Worm (Caenorhabditis elegans): Measurements from ENCODE around the gene lsm-4.

lsm-4 gene

ce11 chrII:7232517-7232916 is 20.4 kb downstream of the lsm-4 start, which contains the start of gene ctsa-3.1:
Gene ctsa-3.1, plus strand, starts transcription at chrII:7232853.
- peak; percentile 79 for TF ChIP-seq elt-2 (tag; optimal IDR thresholded peaks at IDR 0.05)
- peak; percentile 6 for TF ChIP-seq pha-4 (tag; optimal IDR thresholded peaks at IDR 0.05)
- TF ChIP-seq eor-1 (tag; optimal IDR thresholded peaks at IDR 0.05) = no peak
- peak; percentile 75 for TF ChIP-seq pqm-1 (tag; optimal IDR thresholded peaks at IDR 0.05)
- no peak for TF ChIP-seq skn-1 (tag; optimal IDR thresholded peaks at IDR 0.05)
- TF ChIP-seq zag-1 (tag; optimal IDR thresholded peaks at IDR 0.05) = no peak

DNA sequence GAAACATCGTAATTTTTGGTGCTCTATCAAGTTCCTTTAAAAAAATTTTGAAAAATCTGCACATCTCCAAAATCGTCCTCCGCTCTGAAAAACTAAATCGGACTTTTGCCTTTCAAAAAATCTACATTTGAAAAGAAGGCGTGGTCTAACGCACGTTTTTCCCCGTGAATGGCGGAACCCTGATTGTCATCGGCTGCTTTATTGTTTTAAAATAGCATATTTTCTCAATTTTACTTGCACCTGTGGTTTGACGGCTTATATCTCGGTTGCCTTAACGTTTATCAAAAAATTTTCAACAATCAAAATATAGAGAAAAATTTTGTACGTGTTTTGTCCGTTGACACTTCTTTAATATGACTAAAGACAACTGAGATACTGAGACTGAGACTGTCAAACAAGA is 21.0 kb downstream of the lsm-4 start:
- no peak for TF ChIP-seq lin-39 (tag; optimal IDR thresholded peaks at IDR 0.05)
- no peak for TF ChIP-seq R02D3.7 (tag; optimal IDR thresholded peaks at IDR 0.05)
- peak; percentile 67 for TF ChIP-seq snpc-4 (tag; optimal IDR thresholded peaks at IDR 0.05)

- TF ChIP-seq tbx-2 (tag; optimal IDR thresholded peaks at IDR 0.05) = peak; percentile 44
- no peak for TF ChIP-seq nhr-77 (tag; optimal IDR thresholded peaks at IDR 0.05)
- TF ChIP-seq elt-1 (tag; optimal IDR thresholded peaks at IDR 0.05) = no peak
- no peak for TF ChIP-seq daf-12 (tag; optimal IDR thresholded peaks at IDR 0.05)
- TF ChIP-seq snpc-4 (tag; optimal IDR thresholded peaks at IDR 0.05) = no peak
- TF ChIP-seq pha-4 (tag; optimal IDR thresholded peaks at IDR 0.05) = no peak
- TF ChIP-seq nhr-43 (tag; optimal IDR thresholded peaks at IDR 0.05; ENCODE audit: poor library complexity, severe bottlenecking) = peak; percentile 29
- TF ChIP-seq nhr-28 (tag; optimal IDR thresholded peaks at IDR 0.05) = no peak
- no peak for TF ChIP-seq nhr-11 (tag; optimal IDR thresholded peaks at IDR 0.05)
- TF ChIP-seq ama-1 (optimal IDR thresholded peaks at IDR 0.05) = peak; percentile 58
Observed at ce11 chrII:7230684-7231083, 22.3 kb downstream of the lsm-4 start.

DNA sequence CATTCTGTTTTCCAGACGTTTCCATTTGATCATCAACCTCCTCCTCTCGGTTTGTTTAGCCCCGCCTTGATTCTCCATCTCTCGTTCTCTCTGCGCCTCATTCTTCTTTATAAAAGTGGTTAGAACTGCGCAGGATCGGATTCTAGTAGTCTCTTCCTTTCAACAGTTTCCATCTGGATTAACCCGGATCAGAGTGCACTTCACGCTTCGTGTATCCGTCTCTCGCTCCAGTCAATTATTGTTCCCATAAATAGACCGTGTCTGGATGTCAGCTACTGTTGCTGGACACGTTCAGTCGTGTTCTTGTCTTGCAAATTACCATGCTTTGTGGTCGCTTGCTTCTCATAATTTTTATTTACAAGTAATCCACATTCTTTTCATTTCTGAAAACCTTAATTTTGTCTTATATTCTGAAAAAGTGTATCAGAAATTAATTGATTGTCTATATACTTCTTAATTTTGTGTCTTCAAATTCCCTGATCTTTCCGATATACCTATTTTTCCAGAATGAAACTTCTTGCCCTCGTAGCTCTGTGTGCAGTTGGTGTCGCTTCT is 24.2 kb downstream of the lsm-4 start, which contains the start of gene F32A5.4:
F32A5.4 (plus strand) TSS at position 505 of the 555 bp plus-strand sequence.
- no peak for TF ChIP-seq R02D3.7 (tag; optimal IDR thresholded peaks at IDR 0.05)
- TF ChIP-seq ztf-4 (tag; optimal IDR thresholded peaks at IDR 0.05) = no peak
- no peak for TF ChIP-seq egl-5 (tag; optimal IDR thresholded peaks at IDR 0.05)
- TF ChIP-seq nhr-67 (tag; optimal IDR thresholded peaks at IDR 0.05) = no peak
- no peak for TF ChIP-seq tbx-2 (tag; optimal IDR thresholded peaks at IDR 0.05)
- TF ChIP-seq jun-1 (tag; optimal IDR thresholded peaks at IDR 0.05) = no peak
- no peak for TF ChIP-seq nhr-12 (tag; optimal IDR thresholded peaks at IDR 0.05)
- no peak for TF ChIP-seq nhr-77 (tag; optimal IDR thresholded peaks at IDR 0.05)
- TF ChIP-seq egl-27 (tag; optimal IDR thresholded peaks at IDR 0.05) = no peak
- no peak for TF ChIP-seq fkh-2 (tag; optimal IDR thresholded peaks at IDR 0.05)
- TF ChIP-seq nhr-23 (tag; optimal IDR thresholded peaks at IDR 0.05) = peak; percentile 20
- TF ChIP-seq pha-4 (tag; optimal IDR thresholded peaks at IDR 0.05) = peak; percentile 20
- peak; percentile 56 for TF ChIP-seq ama-1 (optimal IDR thresholded peaks at IDR 0.05)
- no peak for TF ChIP-seq zag-1 (tag; optimal IDR thresholded peaks at IDR 0.05)
- TF ChIP-seq ZK546.5 (tag; optimal IDR thresholded peaks at IDR 0.05) = no peak
- TF ChIP-seq unc-62 (GFP tag; optimal IDR thresholded peaks at IDR 0.05) = no peak
- no peak for TF ChIP-seq elt-3 (tag; optimal IDR thresholded peaks at IDR 0.05)
- TF ChIP-seq nfya-1 (tag; optimal IDR thresholded peaks at IDR 0.05; ENCODE audit: insufficient read depth) = no peak
- no peak for TF ChIP-seq skn-1 (tag; optimal IDR thresholded peaks at IDR 0.05)
- no peak for TF ChIP-seq ceh-28 (tag; optimal IDR thresholded peaks at IDR 0.05)
- no peak for TF ChIP-seq nhr-43 (tag; optimal IDR thresholded peaks at IDR 0.05; ENCODE audit: poor library complexity, severe bottlenecking)
- no peak for TF ChIP-seq ceh-9 (tag; optimal IDR thresholded peaks at IDR 0.05)
- TF ChIP-seq nhr-25 (tag; optimal IDR thresholded peaks at IDR 0.05) = no peak
- TF ChIP-seq sea-2 (GFP tag; optimal IDR thresholded peaks at IDR 0.05) = no peak
- no peak for TF ChIP-seq nhr-28 (tag; optimal IDR thresholded peaks at IDR 0.05)
- TF ChIP-seq elt-2 (tag; optimal IDR thresholded peaks at IDR 0.05) = no peak

DNA sequence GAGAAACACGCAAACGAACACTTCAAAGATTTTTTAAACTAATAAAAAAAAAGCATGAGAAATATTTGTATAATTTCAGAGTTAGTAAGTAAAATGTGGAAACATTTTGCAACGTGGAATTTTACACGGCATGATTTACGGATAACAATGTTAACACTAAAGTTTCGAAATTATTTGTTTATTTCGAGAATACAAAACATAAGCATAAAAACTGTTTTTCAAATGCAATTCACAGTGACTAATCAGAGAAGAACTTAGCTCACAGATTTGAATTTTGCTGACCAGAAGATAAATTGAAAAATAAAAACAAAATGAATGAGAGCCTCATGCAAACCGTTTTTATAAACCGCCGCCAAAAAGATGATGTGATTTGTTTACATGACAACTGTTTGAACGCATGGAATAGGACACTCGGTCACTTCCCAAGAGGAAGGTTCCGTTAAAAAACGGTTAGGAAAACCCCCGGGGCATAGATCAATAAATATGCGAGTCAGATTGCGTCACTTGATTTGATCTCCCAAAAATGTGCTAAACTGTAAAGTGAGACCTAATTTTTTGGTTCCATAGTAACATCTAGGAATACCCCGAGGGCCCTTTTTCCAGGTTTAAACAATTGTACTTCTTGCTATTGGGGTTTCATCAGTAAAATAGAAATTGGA is 27.0 kb downstream of the lsm-4 start, which contains the start of gene clh-3:
clh-3 (minus strand) TSS at position 51 of the 659 bp plus-strand sequence.
- TF ChIP-seq ceh-16 (tag; optimal IDR thresholded peaks at IDR 0.05) (no peak), nfya-1 (tag; optimal IDR thresholded peaks at IDR 0.05; ENCODE audit: insufficient read depth) (no peak), fos-1 (tag; optimal IDR thresholded peaks at IDR 0.05) (no peak), lin-15B (tag; optimal IDR thresholded peaks at IDR 0.05) (no peak), sea-2 (GFP tag; optimal IDR thresholded peaks at IDR 0.05) (no peak), egl-27 (tag; optimal IDR thresholded peaks at IDR 0.05) (no peak), pqm-1 (tag; optimal IDR thresholded peaks at IDR 0.05) (no peak), ama-1 (optimal IDR thresholded peaks at IDR 0.05) (no peak), nhr-67 (tag; optimal IDR thresholded peaks at IDR 0.05) (no peak), mml-1 (tag; optimal IDR thresholded peaks at IDR 0.05) (no peak), skn-1 (tag; optimal IDR thresholded peaks at IDR 0.05) (no peak), ztf-4 (tag; optimal IDR thresholded peaks at IDR 0.05) (no peak), fkh-10 (GFP tag; optimal IDR thresholded peaks at IDR 0.05) (no peak), elt-3 (tag; optimal IDR thresholded peaks at IDR 0.05) (no peak), daf-12 (tag; optimal IDR thresholded peaks at IDR 0.05) (no peak), eor-1 (tag; optimal IDR thresholded peaks at IDR 0.05) (no peak), ztf-11 (tag; optimal IDR thresholded peaks at IDR 0.05) (no peak), pha-4 (tag; optimal IDR thresholded peaks at IDR 0.05) (no peak), nhr-237 (tag; optimal IDR thresholded peaks at IDR 0.05) (no peak)
